Fruit fly (Drosophila melanogaster) whole organism, adult: ENCODE results near the gene Svil.

Source experiments
- CG12768 ChIP-seq: fragments of 200-800 bp; sonication (Bioruptor generic); optimal IDR thresholded peaks from 2 replicates; lab custom pipeline; 2017; ENCODE audit warnings: missing biosample characterization, missing genetic modification characterization, mild to moderate bottlenecking, moderate library complexity, missing genetic modification reagents
- CG5204 ChIP-seq: fragments of 200-800 bp; sonication (Bioruptor generic); optimal IDR thresholded peaks from 2 replicates; lab custom pipeline; 2016; ENCODE audit warnings: missing biosample characterization, missing genetic modification characterization
- Crg-1 ChIP-seq: fragments of 200-800 bp; sonication (Bioruptor generic); optimal IDR thresholded peaks from 2 replicates; lab custom pipeline; 2016; ENCODE audit warnings: missing biosample characterization, missing genetic modification characterization
- bab1 ChIP-seq: fragments of 200-800 bp; sonication (Bioruptor generic); optimal IDR thresholded peaks from 3 replicates; lab custom pipeline; 2019; ENCODE audit warnings: missing biosample characterization, mild to moderate bottlenecking, missing genetic modification characterization, moderate library complexity
- kay ChIP-seq: fragments of 200-800 bp; sonication (Bioruptor generic); peaks from one replicate; lab custom pipeline; 2016; ENCODE audit warnings: missing biosample characterization, missing genetic modification characterization, borderline replicate concordance

dm6 chr3L:2457557-2458240, 80.2 kb downstream of the Svil start:
- TF ChIP-seq CG5204 (GFP tag; lab: Kevin White, UChicago) (no peak), CG12768 (no peak), kay (GFP tag; lab: Kevin White, UChicago) (peak; percentile 40), Crg-1 (GFP tag; lab: Kevin White, UChicago) (no peak), bab1 (GFP tag; lab: Kevin White, UChicago) (no peak)
